Fruit fly (Drosophila melanogaster) whole organism, larva: ENCODE results near the gene ppan.

Experiments
- noc ChIP-seq: fragments of 200-800 bp; sonication (Bioruptor generic); optimal IDR thresholded peaks from 3 replicates; lab custom pipeline; 2019; ENCODE audit warnings: missing biosample characterization, mild to moderate bottlenecking, missing genetic modification characterization, moderate library complexity

Gene ppan

DNA sequence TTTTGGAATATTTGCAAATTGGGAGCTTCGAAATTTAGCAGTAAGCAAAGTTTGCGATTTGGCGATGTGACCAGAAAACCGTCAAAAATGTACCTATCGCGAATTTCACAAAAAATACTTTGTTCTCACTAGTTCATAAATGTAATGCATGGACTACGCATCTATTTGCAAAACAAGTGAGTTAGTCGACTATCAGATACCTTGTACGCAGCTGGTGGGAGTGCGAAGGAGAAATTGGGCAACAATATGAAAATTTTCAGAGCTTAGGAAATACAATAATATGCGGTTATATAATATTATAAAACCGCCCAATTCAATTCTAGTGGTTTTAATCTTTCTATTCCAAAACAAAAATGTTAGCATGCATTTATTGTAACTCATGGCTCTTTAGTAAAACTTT is 2.7 kb downstream of the ppan start, which contains the start of gene Bdbt:
Gene Bdbt (minus strand): TSS at position 73 of the 400 bp plus-strand sequence.
- TF ChIP-seq noc: no peak

DNA sequence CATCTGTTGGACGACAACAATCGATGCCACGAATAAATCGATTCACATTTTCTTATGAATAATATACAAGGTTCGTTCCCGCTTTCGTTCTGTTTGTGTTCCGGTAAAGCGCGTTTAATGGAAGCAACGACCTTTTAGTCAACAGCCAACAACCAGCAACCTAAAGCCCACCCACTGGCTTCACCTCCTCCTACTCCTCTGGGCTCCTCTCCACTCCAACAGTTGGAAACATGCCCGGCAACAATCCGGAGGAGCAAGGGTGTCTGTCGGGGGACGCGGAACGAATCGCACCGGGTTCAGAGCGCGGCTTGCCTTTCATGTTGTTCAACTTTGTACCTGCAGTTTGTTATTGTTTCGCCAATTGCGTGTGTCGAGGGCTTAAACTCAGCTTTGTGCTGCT is 8.2 kb downstream of the ppan start:
- TF ChIP-seq noc: no peak

DNA sequence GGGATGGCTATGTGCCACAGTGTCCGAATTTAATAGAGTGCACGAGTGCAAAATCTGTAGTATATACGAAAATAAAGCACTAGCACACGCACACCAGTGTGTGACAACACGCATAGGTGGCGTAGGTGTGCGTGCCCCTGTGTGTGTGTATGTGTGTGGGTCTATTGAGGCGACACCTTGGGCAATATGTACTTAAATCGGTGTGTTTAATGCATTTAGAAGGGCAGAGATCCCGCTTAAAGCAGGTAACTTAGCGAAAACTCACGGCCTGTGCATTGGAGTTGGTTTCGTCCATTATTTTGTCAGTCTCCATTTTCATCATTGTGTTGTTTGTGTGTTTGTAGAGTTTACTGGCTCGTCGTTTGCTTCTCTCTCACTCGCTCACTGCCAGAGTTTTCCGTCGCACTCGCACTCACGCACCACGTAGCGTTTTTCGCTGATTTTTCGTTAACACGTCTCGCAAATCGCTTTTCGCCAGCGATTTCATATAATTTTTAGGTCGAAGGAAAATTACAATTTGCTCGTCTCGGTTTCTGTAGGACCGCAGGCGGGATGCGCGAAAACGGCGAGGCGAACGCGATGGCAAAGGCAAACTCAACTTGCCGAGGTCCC is 10.7 kb downstream of the ppan start:
- no peak for TF ChIP-seq noc

DNA sequence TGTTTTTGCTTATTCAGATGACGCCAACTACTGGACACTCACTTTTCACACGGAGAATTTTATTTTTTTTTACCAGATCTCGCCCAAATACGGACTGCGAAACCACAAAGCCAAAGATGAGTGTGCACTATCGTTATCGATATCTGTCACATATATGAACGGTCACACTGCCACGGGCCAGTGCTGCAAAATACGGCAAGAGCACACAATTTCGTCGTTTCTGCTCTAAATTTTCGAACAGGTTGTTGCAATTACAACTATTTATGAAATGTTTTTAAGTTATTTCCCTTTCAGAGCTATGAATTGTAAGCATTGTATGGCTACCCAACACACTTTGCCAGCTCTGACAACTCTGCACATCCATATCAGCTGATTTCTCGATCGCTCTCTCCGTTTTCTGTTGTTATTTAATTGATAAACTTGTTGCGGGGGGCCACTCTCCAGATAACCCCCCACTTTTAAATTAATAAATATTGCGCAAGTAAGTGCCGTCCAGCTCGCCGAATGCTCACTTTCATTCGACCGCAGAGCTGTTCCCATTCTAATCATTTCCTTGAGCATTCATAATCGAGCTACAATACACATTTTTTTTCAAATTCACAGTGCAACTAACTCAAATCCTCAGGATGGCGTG is 11.4 kb downstream of the ppan start, which contains the start of the genes slmb and CG5793:
Gene slmb (minus strand): TSS at position 134 of the 634 bp plus-strand sequence.
Gene CG5793 (plus strand): TSS at position 222 of the 634 bp plus-strand sequence.
- peak; percentile 63 for TF ChIP-seq noc

DNA sequence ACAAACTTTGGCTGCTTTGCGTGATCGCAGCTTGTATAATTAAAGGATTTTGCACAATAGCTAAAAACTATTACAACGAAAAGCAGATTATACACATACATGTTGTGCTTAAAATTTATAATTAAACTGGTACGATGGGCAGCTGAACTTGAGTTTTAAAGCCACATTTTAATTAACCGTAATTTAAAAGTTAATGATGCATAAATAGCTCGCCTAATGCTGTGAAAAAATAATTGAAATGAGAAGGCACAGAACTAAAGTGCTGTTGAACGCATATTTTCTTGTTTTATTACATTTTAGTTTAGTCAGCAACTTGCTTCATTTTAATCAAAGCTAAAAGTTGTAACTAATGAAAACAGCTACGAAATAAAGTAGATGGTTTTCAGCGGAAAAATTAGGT is 13.6 kb downstream of the ppan start, which contains the start of gene Obp93a:
Gene Obp93a (minus strand): TSS at position 101 of the 400 bp plus-strand sequence.
- no peak for TF ChIP-seq noc

DNA sequence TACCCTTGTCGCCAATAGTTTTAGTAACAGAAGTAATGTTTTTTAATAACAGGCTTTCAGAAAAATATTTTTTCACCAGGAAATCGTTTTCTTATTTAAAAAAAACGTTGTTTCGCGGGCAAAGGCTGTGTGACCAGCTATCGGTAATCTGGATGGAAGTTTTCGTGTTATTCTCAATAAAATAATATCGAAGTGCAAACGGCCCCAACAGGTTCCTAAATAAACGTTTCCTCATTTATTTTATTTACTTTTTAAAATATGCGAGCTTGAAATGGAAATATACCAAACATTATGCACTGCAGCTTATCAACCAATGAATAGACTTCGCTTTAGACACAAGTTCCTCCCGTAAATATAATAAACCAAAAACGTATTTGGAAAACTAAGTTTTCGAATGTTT is 14.0 kb downstream of the ppan start, which contains the start of gene Ice2:
Gene Ice2 (plus strand): TSS at position 167 of the 400 bp plus-strand sequence.
- no peak for TF ChIP-seq noc

DNA sequence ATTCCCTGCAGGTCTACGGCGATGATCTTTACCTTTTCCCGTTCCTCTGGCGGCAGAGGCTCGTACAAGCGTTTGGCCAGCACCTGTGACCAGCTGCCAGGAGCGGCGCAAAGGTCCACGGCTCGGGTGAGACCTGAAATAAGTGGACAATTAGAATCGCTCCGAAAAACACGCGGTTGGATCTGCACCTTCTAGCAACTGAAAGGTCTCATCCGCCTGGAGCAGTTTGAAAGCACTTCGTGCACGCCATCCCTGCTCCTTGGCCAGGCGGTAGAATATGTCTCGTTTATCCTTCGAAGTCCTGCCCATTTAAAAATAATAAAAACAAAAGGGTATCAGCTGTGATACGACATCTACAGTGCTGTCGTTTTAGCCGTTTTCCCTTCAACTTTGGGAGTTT is 17.5 kb downstream of the ppan start, which contains the start of gene Trm7-34:
Gene Trm7-34 (minus strand): TSS at position 365 of the 400 bp plus-strand sequence.
- TF ChIP-seq noc: no peak

DNA sequence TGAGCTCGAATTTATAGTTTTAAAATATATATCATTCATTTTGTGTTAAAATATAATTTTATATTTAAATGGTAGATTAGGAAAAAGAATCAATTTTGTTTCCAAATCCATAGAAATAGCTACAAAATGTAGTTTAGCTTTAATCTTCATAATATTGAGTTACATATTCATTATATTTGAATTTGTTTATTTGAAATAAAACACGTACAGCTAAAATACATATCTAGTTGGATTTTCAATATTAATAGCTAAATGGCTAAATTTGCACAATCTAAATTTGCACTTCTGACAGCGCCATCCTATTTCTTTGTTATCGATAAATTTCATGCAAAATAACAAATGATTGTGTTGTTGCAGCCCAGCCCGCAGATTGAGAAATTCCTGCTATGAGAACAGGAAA is 17.9 kb downstream of the ppan start, which contains the start of gene Usp8:
Gene Usp8 (plus strand): TSS at position 312 of the 400 bp plus-strand sequence.
- TF ChIP-seq noc: no peak

DNA sequence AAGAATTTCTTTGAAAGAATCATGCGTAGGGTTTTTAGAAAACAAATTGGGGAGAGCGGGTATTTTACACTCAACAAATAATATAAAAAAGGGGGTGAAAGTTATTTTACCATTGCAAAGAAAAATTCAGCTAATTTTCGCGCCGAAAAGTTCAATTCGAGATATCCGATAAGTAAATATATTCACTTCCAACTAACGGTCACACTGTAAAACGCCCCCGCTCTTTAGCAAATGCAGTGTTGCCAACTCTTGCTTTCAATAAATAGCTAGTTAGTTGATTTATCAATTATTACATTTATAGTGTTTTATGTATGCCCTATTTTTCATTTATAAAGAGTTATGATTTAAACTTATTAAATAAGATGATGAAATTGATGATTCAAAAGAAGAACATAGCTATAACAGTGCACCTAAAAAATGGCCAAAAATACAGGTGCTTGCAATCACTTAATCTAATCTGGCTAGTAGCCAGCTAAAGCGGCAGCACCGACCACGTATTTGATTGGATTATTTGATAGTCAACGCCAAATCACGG is 22.2 kb downstream of the ppan start, which contains the start of gene meigo:
Gene meigo (plus strand): TSS at position 51 of the 535 bp plus-strand sequence.
- TF ChIP-seq noc: no peak

DNA sequence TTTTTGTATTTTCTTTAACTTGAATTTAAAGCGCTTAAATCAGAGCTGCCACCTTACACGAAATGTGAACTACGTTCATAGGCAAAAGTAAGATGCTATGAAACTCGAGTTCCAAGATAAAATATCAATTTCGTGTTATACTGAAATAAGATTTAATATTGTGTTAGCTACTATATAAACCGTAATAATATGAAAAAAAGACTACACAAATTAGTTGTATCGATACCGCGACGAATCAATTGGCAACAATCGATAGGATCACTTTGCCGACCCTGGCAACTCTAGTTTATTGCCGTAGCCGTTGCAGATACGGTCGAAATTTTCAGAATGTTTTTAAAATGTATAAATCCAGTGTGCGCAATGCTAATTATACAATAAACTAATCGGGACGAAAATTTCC is 24.4 kb downstream of the ppan start, which contains the start of gene SNF4Agamma:
Gene SNF4Agamma (plus strand): TSS at position 282 of the 400 bp plus-strand sequence.
- TF ChIP-seq noc: no peak

DNA sequence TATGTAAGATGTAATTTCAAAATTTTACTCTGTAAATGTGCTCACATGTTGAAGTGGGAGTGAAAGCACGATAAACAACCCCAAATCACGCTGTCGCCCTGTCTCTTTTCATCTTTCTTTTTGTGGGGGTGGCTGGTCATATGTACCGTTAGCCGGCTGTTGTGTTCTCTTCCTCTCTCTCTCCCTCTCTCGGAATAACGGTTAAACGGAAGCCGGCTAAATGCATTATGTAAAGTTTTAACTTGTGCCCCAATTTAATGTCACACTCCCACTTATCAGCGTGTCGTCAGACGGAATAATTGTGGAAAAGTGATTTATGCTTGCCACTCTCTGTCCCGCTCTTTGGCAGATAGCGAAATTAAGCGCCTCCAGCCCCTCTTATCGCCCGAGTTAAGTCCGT is 25.3 kb downstream of the ppan start:
- TF ChIP-seq noc: peak; percentile 71

DNA sequence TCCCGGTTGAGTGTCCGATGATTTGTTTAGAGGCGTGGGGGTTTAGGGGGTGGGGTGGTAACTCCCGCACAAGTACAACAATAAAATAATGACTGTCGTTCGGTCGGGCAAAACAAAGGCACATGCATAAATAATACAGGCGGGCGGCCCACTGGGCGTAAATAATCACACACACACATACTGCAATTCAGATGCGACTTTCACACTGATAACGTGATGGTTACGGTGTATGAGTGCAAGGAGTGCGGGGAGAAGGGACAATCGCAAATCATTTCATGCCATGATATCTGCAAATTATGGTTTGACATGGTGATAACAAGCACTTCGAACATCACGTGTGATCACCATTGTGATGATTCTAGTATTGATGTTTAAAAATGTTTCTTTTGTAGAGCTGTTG is 34.0 kb downstream of the ppan start:
- TF ChIP-seq noc: peak; percentile 71

DNA sequence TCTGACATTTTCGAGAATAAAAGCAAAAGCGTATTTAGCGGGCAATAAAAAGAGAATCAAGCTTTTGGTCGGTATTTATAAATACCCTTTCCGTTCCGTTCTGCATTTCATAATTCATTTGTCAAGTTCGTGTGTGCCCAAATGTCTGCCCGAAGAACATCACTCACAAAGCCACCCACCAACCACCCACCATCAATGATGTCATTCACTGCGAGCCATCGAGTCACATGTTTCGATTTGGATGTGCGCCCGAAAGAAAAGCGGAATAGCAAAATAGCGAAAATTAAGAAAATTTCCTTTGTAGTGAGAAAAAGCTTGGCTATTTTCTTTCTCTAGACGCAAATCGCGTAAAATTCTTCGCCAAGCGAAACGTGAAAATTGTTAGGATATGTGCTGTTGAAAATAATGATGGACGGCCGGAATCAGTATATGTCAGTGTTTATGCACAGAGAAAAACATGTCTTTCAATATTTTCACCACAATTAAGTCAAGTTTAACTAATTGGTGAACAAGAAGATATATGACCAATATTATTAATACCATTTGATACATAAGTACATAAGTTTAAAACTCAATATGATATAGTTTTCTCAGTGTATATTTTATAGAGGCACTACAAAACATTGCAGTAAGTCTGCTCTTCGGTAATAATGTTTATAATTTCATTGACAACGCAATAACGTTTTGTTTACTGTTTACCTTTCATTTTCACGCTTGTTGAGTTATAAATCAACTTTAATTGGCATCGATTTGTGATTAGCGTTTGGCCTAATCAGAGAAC is 35.2 kb downstream of the ppan start:
- TF ChIP-seq noc: peak; percentile 64

DNA sequence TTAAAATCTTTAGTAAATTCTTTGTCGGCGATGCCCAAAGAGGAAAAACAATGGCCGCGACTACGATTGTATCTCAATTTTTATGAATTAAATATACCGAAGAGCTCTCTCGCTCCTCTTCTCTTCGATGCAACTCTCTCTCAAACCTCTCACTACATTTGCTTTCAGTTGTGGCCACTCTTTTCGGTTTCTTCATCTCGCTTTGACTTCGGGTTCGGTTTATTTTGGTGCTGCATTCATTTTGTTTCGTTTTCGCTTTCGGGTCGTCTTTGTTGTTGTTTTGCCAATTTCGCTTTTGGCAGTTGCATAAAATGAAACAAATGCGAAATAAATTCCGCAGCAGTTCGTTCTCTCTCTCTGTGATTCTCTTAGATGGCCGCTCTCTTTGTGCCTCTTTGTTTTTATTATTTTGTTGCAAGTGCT is 36.8 kb downstream of the ppan start:
- no peak for TF ChIP-seq noc

DNA sequence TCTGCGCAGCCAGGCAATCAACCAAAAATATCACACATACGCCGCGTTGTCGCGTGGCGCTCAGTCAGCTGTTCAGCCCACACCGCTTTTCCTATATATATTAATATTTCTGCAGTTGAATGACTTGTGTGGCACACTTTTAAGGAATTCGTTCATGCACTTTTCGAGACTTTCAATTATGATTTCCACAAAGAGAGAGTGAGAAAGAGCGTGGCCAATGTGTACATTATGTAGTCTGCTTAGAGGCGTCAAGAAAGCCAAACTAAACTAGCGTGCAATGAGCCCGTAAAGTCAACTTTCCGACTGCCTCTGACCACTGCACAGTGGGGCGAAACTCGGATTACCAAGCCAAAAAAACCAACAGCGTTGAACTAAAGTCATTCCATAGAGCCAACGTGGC is 38.1 kb downstream of the ppan start:
- TF ChIP-seq noc: no peak

DNA sequence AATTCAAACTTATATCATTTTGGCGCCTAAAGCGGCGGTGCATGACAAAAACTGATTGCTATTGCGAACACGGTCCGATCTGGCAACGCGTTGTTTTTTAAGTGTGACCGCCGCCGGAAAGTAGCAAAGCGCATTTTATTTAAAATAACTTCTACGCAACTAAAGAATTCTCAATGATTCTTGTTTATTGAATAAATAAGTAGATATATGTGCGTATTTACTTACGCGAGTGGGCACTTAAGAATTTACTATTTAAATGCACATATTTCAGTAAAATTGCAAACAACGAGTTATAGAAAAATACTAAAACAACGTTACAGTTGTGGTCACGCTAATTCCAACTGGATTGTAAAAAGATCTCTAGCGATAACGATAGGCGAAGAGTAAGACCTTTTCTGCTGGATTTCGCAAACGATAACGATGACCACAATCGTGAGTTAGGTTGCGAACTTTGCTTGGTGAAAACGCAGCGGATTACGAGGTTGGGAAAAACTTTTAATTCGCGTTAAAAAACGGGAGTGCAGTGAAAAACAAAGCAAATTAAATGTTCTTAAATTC is 40.0 kb downstream of the ppan start:
- no peak for TF ChIP-seq noc
